Worm (Caenorhabditis elegans) whole organism, dauer: ENCODE results near the gene Y45F10D.16.

Experiments
- unc-62 ChIP-seq: sonication (generic microtip); optimal IDR thresholded peaks from 2 replicates; lab custom pipeline; 2017; ENCODE audit warnings: missing biosample characterization, missing genetic modification reagents, missing genetic modification characterization

The Y45F10D.16 gene

DNA sequence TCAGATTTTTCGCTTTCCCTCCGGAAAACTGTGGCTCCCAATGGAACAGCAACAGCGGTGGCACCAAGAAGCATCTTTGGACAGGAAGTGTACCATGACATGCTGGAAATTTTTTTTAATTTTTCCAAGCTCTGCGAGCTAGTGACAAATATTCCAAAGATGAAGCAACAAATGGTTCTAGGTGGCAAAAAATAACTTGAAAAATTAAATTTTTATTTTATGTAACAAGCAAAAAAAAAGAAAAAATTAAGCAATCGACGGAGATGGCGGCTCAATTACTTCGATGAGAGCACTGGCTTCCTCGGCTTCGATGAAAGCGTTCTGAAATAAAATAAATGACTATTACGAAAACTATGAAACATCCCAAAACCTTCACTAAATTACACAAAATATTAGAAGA is 9.3 kb downstream of the Y45F10D.16 start, which contains the start of gene lact-9:
lact-9 (minus strand) TSS at position 101 of the 400 bp plus-strand sequence.
- TF ChIP-seq unc-62 = no peak

DNA sequence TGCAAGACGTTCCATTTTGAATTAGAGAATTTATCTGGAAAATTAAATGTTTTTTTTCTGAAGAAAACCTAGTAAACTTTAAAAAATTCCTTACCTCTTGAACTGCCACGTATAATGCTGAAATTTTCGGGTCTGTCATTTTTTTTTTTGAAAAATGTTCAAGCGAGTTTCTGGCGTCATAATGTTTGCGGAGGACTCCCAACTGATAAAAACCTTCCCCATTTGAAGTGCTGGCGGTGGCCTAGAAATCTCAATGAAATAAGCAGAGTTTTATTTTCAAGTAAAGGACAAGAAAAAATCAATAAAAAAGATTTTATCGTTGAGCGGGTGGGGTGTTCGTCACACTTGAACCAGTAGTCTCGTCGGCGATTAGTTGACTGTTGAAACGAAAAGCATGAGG is 10.5 kb downstream of the Y45F10D.16 start, which contains the start of gene icap-1:
icap-1 (minus strand) TSS at position 272 of the 400 bp plus-strand sequence.
- TF ChIP-seq unc-62 = no peak

DNA sequence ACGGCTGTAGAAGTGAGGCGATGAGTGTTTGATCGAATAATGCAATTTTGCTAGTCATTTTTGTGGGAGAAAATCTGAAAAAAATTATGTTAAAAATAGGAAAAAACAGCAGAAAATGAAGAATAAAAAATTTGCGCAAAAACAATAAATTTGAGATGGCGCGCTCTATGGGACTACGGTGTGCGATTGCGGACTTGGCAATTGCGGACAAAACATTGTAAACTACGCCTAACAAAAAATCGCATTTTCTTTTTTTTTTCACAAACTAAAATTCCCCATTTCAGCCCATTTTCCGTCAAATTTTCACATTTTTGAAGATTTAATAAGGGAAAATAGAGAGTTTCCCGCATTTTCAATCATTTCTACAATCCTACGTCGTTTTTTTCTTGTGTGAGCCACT is 12.4 kb downstream of the Y45F10D.16 start, which contains the start of the genes sas-6 and Y45F10D.7:
sas-6 (minus strand) TSS at position 80 of the 400 bp plus-strand sequence.
Y45F10D.7 (plus strand) TSS at position 256 of the 400 bp plus-strand sequence.
- TF ChIP-seq unc-62 = no peak

DNA sequence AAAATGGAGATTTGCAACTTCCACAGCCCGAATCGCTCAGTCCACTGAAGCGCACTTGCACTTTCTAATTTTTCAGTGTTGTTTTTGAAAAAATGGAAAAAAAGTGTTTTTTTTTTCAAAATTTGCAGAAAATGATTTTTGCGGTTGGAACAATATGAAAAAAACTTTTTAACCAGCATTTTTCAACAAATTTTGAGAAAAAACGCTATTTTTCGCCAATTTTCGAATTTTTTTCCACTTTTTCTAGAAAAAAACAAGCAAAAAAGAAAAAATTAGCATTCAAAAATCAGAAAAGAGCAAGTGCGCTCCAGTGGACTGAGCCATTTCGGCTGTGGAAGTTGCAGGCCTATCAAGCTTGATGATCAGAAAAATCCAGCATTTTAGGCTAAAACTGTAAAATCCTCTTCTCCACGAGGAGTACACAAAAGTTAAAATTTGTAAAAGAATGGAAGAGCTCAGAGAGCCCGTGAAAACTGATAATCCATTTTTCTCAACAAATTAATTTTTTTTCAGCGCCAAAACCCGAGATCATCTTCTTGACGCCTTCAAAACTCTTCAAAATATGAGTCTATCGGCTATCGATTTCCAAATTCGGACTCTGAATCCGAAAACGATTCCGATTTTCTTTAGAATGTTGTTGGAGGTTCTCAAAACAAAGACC is 19.2 kb downstream of the Y45F10D.16 start:
- TF ChIP-seq unc-62 = no peak

DNA sequence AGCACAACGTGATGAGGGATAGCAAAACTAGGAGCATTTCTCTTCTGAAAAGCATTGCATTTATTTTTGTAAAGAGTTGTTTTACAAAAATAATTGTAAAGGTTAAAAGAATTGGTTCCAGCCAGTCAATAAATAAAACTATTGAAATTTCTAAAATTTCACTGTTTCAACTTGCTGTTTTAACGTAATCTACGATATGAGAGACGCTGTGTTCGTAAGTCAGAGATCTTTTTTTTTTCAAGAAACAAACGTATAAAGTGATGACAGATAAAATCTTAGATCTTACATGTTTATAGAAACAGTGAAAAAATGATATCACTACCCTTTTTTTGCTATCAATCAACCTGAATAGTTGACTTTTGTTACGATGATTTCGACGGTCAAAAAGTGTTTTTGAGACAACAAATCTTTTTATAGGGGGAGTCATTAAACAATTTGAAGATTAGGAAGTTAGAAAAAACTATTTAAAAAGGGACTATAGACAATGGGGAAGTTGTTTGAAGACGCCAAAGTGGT is 21.7 kb downstream of the Y45F10D.16 start, which contains the start of gene Y45F10D.6:
Y45F10D.6 (minus strand) TSS at position 51 of the 516 bp plus-strand sequence.
- no peak for TF ChIP-seq unc-62

DNA sequence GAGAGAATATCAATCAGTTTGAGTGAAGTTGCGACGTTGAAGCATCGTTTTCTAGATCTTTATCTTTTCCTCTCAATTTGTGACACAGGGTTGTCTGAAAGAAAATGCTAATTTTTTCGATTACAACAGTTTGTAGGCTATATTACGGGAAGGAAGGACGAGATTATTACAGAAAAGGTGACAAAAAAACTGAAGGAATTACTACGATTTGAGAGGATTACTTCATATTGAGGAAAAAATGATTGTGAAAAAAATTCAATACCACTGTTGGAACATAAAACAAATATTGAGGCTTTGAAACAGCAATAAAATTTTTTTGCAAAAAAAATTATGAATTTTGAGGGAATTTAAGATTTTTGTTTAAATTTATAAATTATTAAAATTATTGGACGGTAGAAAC is 31.5 kb downstream of the Y45F10D.16 start, which contains the start of gene Y45F10D.14:
Y45F10D.14 (minus strand) TSS at position 101 of the 400 bp plus-strand sequence.
- no peak for TF ChIP-seq unc-62

DNA sequence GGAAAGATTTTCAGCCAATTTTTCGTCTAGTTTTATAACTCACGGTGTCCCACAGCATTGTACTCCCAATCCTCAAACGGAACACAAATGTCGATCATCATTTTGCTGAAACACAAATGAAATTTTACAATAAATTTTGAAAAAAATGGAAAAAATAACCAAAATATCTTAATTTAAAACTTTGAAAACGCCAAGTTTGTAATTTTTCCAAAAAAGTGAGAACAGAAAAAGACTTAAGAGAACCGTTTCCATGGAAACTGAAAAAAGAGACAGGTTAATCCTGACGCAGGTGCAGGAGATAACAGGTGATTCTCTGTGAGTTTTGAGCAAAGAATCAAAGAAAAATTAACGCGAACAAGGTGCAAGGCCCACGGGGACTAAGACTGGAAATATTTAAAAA is 44.6 kb downstream of the Y45F10D.16 start, which contains the start of gene Y45F10D.15:
Y45F10D.15 (minus strand) TSS at position 101 of the 400 bp plus-strand sequence.
- no peak for TF ChIP-seq unc-62

DNA sequence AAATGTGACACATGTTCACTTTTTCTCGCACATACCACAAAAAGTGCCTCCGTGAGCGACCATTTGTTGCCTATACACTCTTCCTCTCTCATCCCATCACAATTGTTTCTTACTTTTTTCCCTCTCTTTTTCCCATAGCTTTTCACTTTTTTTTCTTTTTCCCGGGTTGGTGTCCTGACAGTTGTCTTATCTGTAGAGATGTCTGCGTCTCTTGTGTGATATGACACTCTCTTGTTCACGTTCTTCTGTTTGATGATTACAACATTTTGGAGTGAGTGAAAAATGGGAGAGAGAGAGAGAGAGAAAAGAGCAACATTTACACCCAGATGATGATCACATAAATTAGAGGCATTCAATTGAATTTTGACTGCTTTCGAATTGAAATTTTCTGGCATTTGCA is 50.1 kb downstream of the Y45F10D.16 start:
- no peak for TF ChIP-seq unc-62
